Worm (Caenorhabditis elegans): ENCODE measurements around the gene clec-20.

Gene clec-20

DNA sequence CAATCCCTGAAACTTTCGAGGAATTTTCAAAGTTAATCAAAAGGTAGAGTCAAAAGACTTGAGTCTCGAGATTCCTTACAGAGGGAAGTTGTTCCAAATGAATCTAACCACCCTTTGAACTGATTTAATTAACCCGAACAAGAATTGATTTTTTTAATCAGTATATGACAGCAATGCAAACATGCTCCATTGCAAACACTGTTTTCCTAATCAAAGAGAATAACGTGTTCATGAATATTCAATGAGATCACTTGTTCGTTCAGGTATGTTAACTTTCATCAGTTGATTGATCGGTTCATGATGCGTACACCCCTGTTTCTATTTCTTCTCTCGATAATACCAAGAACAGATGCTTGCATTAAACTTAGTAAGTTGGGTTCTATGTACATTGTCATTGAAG is 30.6 kb upstream of the clec-20 start, which contains the start of gene C08E3.14:
C08E3.14 (plus strand) TSS at position 301 of the 400 bp plus-strand sequence.
- TF ChIP-seq bed-3 (GFP tag; optimal IDR thresholded peaks at IDR 0.05) (no peak), sem-2 (GFP tag; optimal IDR thresholded peaks at IDR 0.05) (no peak), flh-1 (GFP tag; optimal IDR thresholded peaks at IDR 0.05) (no peak), ceh-83 (GFP tag; optimal IDR thresholded peaks at IDR 0.05) (no peak), ceh-39 (tag; optimal IDR thresholded peaks at IDR 0.05) (no peak), sptf-1 (tag; optimal IDR thresholded peaks at IDR 0.05) (no peak), ztf-11 (tag; optimal IDR thresholded peaks at IDR 0.05) (no peak), unc-120 (tag; optimal IDR thresholded peaks at IDR 0.05; ENCODE audit: poor library complexity, severe bottlenecking) (no peak), blmp-1 (tag; optimal IDR thresholded peaks at IDR 0.05) (no peak), lin-13 (tag; optimal IDR thresholded peaks at IDR 0.05) (no peak), snpc-4 (tag; optimal IDR thresholded peaks at IDR 0.05) (no peak), hlh-1 (tag; optimal IDR thresholded peaks at IDR 0.05) (no peak), nhr-76 (tag; optimal IDR thresholded peaks at IDR 0.05) (no peak), elt-1 (tag; optimal IDR thresholded peaks at IDR 0.05; ENCODE audit: borderline replicate concordance, insufficient read depth) (no peak), ces-1 (GFP tag; optimal IDR thresholded peaks at IDR 0.05) (no peak), mep-1 (tag; optimal IDR thresholded peaks at IDR 0.05) (no peak), lsy-2 (tag; optimal IDR thresholded peaks at IDR 0.05) (no peak), pha-4 (tag; optimal IDR thresholded peaks at IDR 0.05) (no peak), unc-62 (GFP tag; optimal IDR thresholded peaks at IDR 0.05) (no peak)

DNA sequence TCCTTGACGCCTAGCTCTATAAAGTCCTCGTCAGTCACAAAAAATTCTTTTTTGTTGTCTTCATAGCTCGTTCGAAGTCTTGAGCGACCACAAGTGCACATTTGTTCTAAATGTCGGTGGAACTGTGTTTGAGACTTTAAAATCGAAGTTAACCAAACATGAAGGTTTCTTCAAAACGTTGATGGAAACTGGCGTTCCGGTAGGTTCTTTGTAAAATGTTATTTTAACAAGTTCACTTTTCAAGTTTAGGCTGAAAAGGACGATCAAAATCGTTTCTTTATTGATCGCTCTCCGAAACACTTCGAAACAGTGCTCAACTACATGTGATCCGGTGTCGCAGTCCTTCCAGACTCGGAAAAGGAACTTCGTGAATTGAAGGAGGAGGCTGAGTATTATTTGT is 29.5 kb upstream of the clec-20 start, which contains the start of gene fbxa-160:
fbxa-160 (minus strand) TSS at position 101 of the 400 bp plus-strand sequence.
- no peak for TF ChIP-seq unc-120 (tag; optimal IDR thresholded peaks at IDR 0.05; ENCODE audit: poor library complexity, severe bottlenecking)
- TF ChIP-seq zip-8 (tag; optimal IDR thresholded peaks at IDR 0.05), result no peak
- no peak for TF ChIP-seq lsy-2 (tag; optimal IDR thresholded peaks at IDR 0.05)
- TF ChIP-seq nhr-237 (tag; optimal IDR thresholded peaks at IDR 0.05), result no peak
- no peak for TF ChIP-seq ceh-39 (tag; optimal IDR thresholded peaks at IDR 0.05)
- TF ChIP-seq nhr-28 (tag; optimal IDR thresholded peaks at IDR 0.05), result no peak
- no peak for TF ChIP-seq nhr-76 (tag; optimal IDR thresholded peaks at IDR 0.05)
- TF ChIP-seq nhr-12 (tag; optimal IDR thresholded peaks at IDR 0.05), result no peak
- TF ChIP-seq sptf-1 (tag; optimal IDR thresholded peaks at IDR 0.05), result no peak
- TF ChIP-seq ceh-83 (GFP tag; optimal IDR thresholded peaks at IDR 0.05), result no peak
- no peak for TF ChIP-seq lin-32 (GFP tag; optimal IDR thresholded peaks at IDR 0.05)
- TF ChIP-seq pha-4 (tag; optimal IDR thresholded peaks at IDR 0.05), result no peak
- no peak for TF ChIP-seq mls-2 (tag; optimal IDR thresholded peaks at IDR 0.05)
- TF ChIP-seq M03D4.4 (tag; optimal IDR thresholded peaks at IDR 0.05), result no peak
- TF ChIP-seq blmp-1 (tag; optimal IDR thresholded peaks at IDR 0.05), result no peak
- no peak for TF ChIP-seq drap-1 (GFP tag; optimal IDR thresholded peaks at IDR 0.05)

DNA sequence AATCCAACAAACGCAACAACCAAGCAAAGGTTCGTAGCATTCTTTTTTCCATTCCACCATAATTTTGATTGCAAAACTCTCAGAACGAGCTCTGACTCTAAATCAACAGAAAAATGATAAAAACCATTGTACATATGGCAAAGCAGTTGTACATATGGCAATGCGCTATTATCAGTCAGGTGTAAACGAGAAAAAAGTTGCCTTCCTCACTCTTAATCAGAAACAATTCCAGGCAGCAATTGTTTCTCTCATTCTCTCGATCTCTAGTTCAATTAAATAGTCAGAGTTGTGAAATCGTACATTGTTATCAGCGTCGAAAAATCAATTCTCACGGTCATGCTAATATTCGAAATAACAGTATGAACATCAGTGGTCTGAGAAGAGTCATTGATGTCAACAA is 26.8 kb upstream of the clec-20 start:
- TF ChIP-seq lin-32 (GFP tag; optimal IDR thresholded peaks at IDR 0.05) (no peak), ceh-39 (tag; optimal IDR thresholded peaks at IDR 0.05) (no peak), unc-120 (tag; optimal IDR thresholded peaks at IDR 0.05; ENCODE audit: poor library complexity, severe bottlenecking) (no peak), lsy-2 (tag; optimal IDR thresholded peaks at IDR 0.05) (no peak), sptf-1 (tag; optimal IDR thresholded peaks at IDR 0.05) (no peak), nhr-237 (tag; optimal IDR thresholded peaks at IDR 0.05) (no peak), ham-2 (GFP tag; optimal IDR thresholded peaks at IDR 0.05) (no peak), pha-4 (tag; optimal IDR thresholded peaks at IDR 0.05) (no peak), lin-13 (tag; optimal IDR thresholded peaks at IDR 0.05) (no peak)

DNA sequence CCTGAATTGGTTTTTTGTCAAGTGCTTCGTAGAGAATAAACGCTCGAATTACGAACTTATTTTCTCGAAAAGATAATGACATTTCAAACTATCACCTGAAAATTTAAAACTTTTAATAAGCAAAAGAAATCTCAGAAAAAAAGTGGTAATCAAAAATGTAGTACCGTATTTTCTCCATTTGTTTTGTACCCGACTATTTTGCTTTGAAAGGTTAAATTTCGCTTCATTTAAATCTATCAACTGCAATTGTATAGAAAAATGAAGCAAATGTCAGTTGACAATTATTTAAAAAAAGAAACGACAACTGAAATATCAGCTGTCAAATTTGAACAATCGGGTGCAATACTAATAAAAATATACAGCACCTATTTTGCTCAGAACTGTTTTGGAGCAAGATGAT is 26.1 kb upstream of the clec-20 start, which contains the start of gene fbxa-158:
fbxa-158 (minus strand) TSS at position 101 of the 400 bp plus-strand sequence.
- TF ChIP-seq snpc-4 (tag; optimal IDR thresholded peaks at IDR 0.05) (no peak), sem-2 (GFP tag; optimal IDR thresholded peaks at IDR 0.05) (no peak), bed-3 (GFP tag; optimal IDR thresholded peaks at IDR 0.05) (no peak), ces-1 (GFP tag; optimal IDR thresholded peaks at IDR 0.05) (no peak), M03D4.4 (tag; optimal IDR thresholded peaks at IDR 0.05) (no peak), tbx-8 (GFP tag; optimal IDR thresholded peaks at IDR 0.05) (no peak), lin-13 (tag; optimal IDR thresholded peaks at IDR 0.05) (no peak), nhr-28 (tag; optimal IDR thresholded peaks at IDR 0.05) (no peak), drap-1 (GFP tag; optimal IDR thresholded peaks at IDR 0.05) (no peak), flh-1 (GFP tag; optimal IDR thresholded peaks at IDR 0.05) (no peak)

DNA sequence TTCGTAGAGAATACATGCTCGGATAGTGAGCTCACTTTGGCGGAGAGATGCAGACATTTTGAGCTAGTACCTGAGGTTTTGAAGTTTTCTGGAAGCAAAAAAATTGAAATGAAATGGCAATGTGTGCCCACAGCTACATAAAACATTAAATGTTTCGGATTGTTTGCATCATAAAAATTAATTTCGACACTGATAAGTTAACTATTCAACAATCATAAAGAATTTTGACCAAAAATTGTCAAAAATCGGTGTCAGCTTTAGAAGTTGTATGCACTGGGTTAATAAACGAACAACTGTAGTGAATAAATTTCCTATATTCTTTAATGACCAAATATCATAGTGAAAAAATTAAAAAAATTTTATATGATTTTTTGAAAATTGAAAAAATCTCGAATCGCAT is 23.9 kb upstream of the clec-20 start, which contains the start of gene fbxa-166:
fbxa-166 (minus strand) TSS at position 101 of the 400 bp plus-strand sequence.
- TF ChIP-seq nhr-76 (tag; optimal IDR thresholded peaks at IDR 0.05), result no peak
- TF ChIP-seq sptf-1 (tag; optimal IDR thresholded peaks at IDR 0.05), result no peak
- TF ChIP-seq sem-2 (GFP tag; optimal IDR thresholded peaks at IDR 0.05), result no peak
- no peak for TF ChIP-seq pha-4 (tag; optimal IDR thresholded peaks at IDR 0.05)
- TF ChIP-seq nhr-237 (tag; optimal IDR thresholded peaks at IDR 0.05), result no peak
- no peak for TF ChIP-seq ceh-39 (tag; optimal IDR thresholded peaks at IDR 0.05)
- TF ChIP-seq lin-32 (GFP tag; optimal IDR thresholded peaks at IDR 0.05), result no peak
- TF ChIP-seq lsy-2 (tag; optimal IDR thresholded peaks at IDR 0.05), result no peak
- no peak for TF ChIP-seq mls-2 (tag; optimal IDR thresholded peaks at IDR 0.05)
- no peak for TF ChIP-seq unc-120 (tag; optimal IDR thresholded peaks at IDR 0.05; ENCODE audit: poor library complexity, severe bottlenecking)
- no peak for TF ChIP-seq unc-62 (GFP tag; optimal IDR thresholded peaks at IDR 0.05)
- TF ChIP-seq ham-2 (GFP tag; optimal IDR thresholded peaks at IDR 0.05), result no peak
- TF ChIP-seq hlh-1 (tag; optimal IDR thresholded peaks at IDR 0.05), result no peak
- TF ChIP-seq ceh-43 (GFP tag; optimal IDR thresholded peaks at IDR 0.05), result no peak
